Worm (Caenorhabditis elegans) whole organism, early embryonic: Measurements from ENCODE around the gene vps-24.

Experiments
- B0310.2 ChIP-seq: sonication (generic microtip); optimal IDR thresholded peaks from 2 replicates; lab custom pipeline; 2016; ENCODE audit warnings: mild to moderate bottlenecking, missing genetic modification characterization, missing compliant biosample characterization
- F13C5.2 ChIP-seq: sonication (generic microtip); optimal IDR thresholded peaks from 2 replicates; lab custom pipeline; 2017; ENCODE audit warnings: mild to moderate bottlenecking, missing genetic modification characterization, inconsistent platforms, missing compliant biosample characterization
- aly-1 ChIP-seq: sonication (generic microtip); optimal IDR thresholded peaks from 2 replicates; lab custom pipeline; 2016; ENCODE audit warnings: missing genetic modification characterization, missing compliant biosample characterization
- ama-1 ChIP-seq: fragments of 150-350 bp; optimal IDR thresholded peaks from 2 replicates; lab custom pipeline; 2014
- ceh-13 ChIP-seq: fragments of 200-800 bp; sonication (Bioruptor generic); optimal IDR thresholded peaks from 2 replicates; lab custom pipeline; 2018; ENCODE audit warnings: mild to moderate bottlenecking, missing genetic modification characterization, missing compliant biosample characterization
- ceh-36 ChIP-seq: sonication (generic microtip); optimal IDR thresholded peaks from 2 replicates; lab custom pipeline; 2016; ENCODE audit warnings: missing genetic modification characterization, inconsistent platforms, missing compliant biosample characterization
- ets-7 ChIP-seq: sonication (generic microtip); optimal IDR thresholded peaks from 2 replicates; lab custom pipeline; 2016; ENCODE audit warnings: missing genotype, missing genetic modification characterization, missing compliant biosample characterization
- flt-1 ChIP-seq: fragments of 200-800 bp; sonication (Bioruptor generic); IDR thresholded peaks from 2 replicates; pipeline ENCODE4 v1.3.6; 2022; ENCODE audit warnings: missing genetic modification characterization, missing compliant biosample characterization
- hmbx-1 ChIP-seq: sonication (generic microtip); optimal IDR thresholded peaks from 2 replicates; lab custom pipeline; 2016; ENCODE audit warnings: mild to moderate bottlenecking, missing genetic modification characterization, missing compliant biosample characterization
- hmg-4 ChIP-seq: fragments of 200-800 bp; sonication (Bioruptor generic); optimal IDR thresholded peaks from 2 replicates; lab custom pipeline; 2018; ENCODE audit warnings: mild to moderate bottlenecking, missing genetic modification characterization, missing compliant biosample characterization
- hnd-1 ChIP-seq: sonication (generic microtip); optimal IDR thresholded peaks from 2 replicates; lab custom pipeline; 2016; ENCODE audit warnings: missing genetic modification characterization, missing compliant biosample characterization
- pes-1 ChIP-seq: fragments of 200-800 bp; sonication (Bioruptor generic); IDR thresholded peaks from 2 replicates; pipeline ENCODE4 v1.3.6; 2022; ENCODE audit warnings: missing genetic modification reagents, missing genetic modification characterization, missing compliant biosample characterization
- scrt-1 ChIP-seq: fragments of 200-800 bp; sonication (Bioruptor generic); IDR thresholded peaks from 2 replicates; pipeline ENCODE4 v1.3.6; 2022; ENCODE audit warnings: missing genetic modification characterization, missing compliant biosample characterization
- sea-1 ChIP-seq: fragments of 200-800 bp; sonication (Bioruptor generic); conservative IDR thresholded peaks from 2 replicates; pipeline ENCODE4 v1.3.6; 2022; ENCODE audit warnings: missing genetic modification characterization, missing compliant biosample characterization
- tbx-11 ChIP-seq: fragments of 200-800 bp; sonication (Bioruptor generic); IDR thresholded peaks from 2 replicates; pipeline ENCODE4 v1.3.6; 2022; ENCODE audit warnings: missing genetic modification characterization, missing compliant biosample characterization
- tbx-37 ChIP-seq: fragments of 200-800 bp; sonication (Bioruptor generic); conservative IDR thresholded peaks from 2 replicates; pipeline ENCODE4 v1.3.6; 2022; ENCODE audit warnings: missing genetic modification reagents, missing genetic modification characterization, missing compliant biosample characterization
- tra-4 ChIP-seq: sonication (generic microtip); optimal IDR thresholded peaks from 2 replicates; lab custom pipeline; 2017; ENCODE audit warnings: missing genetic modification characterization, missing compliant biosample characterization

The vps-24 gene

ce11 chrII:4974448-4974951, 19.3 kb upstream of the vps-24 start:
- TF ChIP-seq hmg-4 (GFP tag; lab: Kevin White, UChicago) (no peak), ama-1 (lab: Kevin White, UChicago) (no peak), B0310.2 (tag; lab: Kevin White, UChicago) (no peak), ceh-13 (GFP tag; lab: Kevin White, UChicago) (no peak), pes-1 (GFP tag; lab: Robert Waterston, UW) (no peak), scrt-1 (GFP tag; lab: Robert Waterston, UW) (no peak), hmbx-1 (no peak)

DNA sequence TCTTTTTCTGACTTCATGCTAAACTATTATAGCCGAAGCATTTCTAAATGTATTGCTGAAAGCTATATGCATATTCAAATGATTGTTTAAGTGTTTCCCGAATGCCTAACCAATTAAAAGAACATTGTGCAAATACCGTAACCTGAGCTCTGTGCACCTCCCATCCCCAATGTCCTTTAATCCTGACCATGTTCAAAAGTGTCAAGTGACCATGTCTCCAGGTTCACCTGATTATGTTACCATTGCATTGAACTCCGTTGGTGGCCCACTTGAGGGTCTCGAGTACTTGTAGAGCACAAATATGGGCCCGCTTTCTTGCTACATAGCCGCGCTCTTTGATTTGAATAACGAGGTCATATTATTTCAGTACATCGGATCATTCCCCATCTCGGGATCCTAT, 18.5 kb upstream of the vps-24 start:
- no peak for TF ChIP-seq sea-1 (GFP tag; lab: Robert Waterston, UW)
- no peak for TF ChIP-seq aly-1 (tag; lab: Kevin White, UChicago)
- no peak for TF ChIP-seq scrt-1 (GFP tag; lab: Robert Waterston, UW)
- no peak for TF ChIP-seq flt-1
- TF ChIP-seq ets-7 (tag; lab: Kevin White, UChicago): no peak
- TF ChIP-seq tbx-37 (GFP tag; lab: Robert Waterston, UW): no peak
- TF ChIP-seq pes-1 (GFP tag; lab: Robert Waterston, UW): no peak
- no peak for TF ChIP-seq F13C5.2
- no peak for TF ChIP-seq tbx-11 (GFP tag; lab: Robert Waterston, UW)
- no peak for TF ChIP-seq hmbx-1
- no peak for TF ChIP-seq tra-4 (tag; lab: Kevin White, UChicago)
- no peak for TF ChIP-seq ceh-13 (GFP tag; lab: Kevin White, UChicago)
- TF ChIP-seq hmg-4 (GFP tag; lab: Kevin White, UChicago): no peak

ce11 chrII:4981682-4982404, 12.0 kb upstream of the vps-24 start:
- TF ChIP-seq hmg-4 (GFP tag; lab: Kevin White, UChicago) (no peak), B0310.2 (tag; lab: Kevin White, UChicago) (no peak), ceh-13 (GFP tag; lab: Kevin White, UChicago) (no peak), ama-1 (lab: Kevin White, UChicago) (no peak), tra-4 (tag; lab: Kevin White, UChicago) (no peak), pes-1 (GFP tag; lab: Robert Waterston, UW) (no peak), flt-1 (no peak), tbx-11 (GFP tag; lab: Robert Waterston, UW) (no peak), ceh-36 (tag; lab: Kevin White, UChicago) (no peak), scrt-1 (GFP tag; lab: Robert Waterston, UW) (no peak)

ce11 chrII:4984151-4984550, 9.6 kb upstream of the vps-24 start:
- TF ChIP-seq ama-1 (lab: Kevin White, UChicago) (no peak), tra-4 (tag; lab: Kevin White, UChicago) (no peak), hmbx-1 (no peak), ceh-13 (GFP tag; lab: Kevin White, UChicago) (no peak), scrt-1 (GFP tag; lab: Robert Waterston, UW) (no peak), pes-1 (GFP tag; lab: Robert Waterston, UW) (no peak), B0310.2 (tag; lab: Kevin White, UChicago) (no peak), sea-1 (GFP tag; lab: Robert Waterston, UW) (no peak), ceh-36 (tag; lab: Kevin White, UChicago) (no peak), tbx-11 (GFP tag; lab: Robert Waterston, UW) (no peak), hnd-1 (no peak), hmg-4 (GFP tag; lab: Kevin White, UChicago) (no peak), aly-1 (tag; lab: Kevin White, UChicago) (no peak)

ce11 chrII:4985961-4986503, 7.8 kb upstream of the vps-24 start:
- TF ChIP-seq ceh-36 (tag; lab: Kevin White, UChicago): no peak
- no peak for TF ChIP-seq B0310.2 (tag; lab: Kevin White, UChicago)
- TF ChIP-seq ama-1 (lab: Kevin White, UChicago): no peak
- no peak for TF ChIP-seq pes-1 (GFP tag; lab: Robert Waterston, UW)
- TF ChIP-seq hmg-4 (GFP tag; lab: Kevin White, UChicago): no peak
- no peak for TF ChIP-seq scrt-1 (GFP tag; lab: Robert Waterston, UW)
- TF ChIP-seq aly-1 (tag; lab: Kevin White, UChicago): no peak
- no peak for TF ChIP-seq F13C5.2
- TF ChIP-seq tra-4 (tag; lab: Kevin White, UChicago): no peak
- no peak for TF ChIP-seq flt-1
- no peak for TF ChIP-seq ets-7 (tag; lab: Kevin White, UChicago)
- TF ChIP-seq hnd-1: no peak
- no peak for TF ChIP-seq tbx-11 (GFP tag; lab: Robert Waterston, UW)
- TF ChIP-seq tbx-37 (GFP tag; lab: Robert Waterston, UW): no peak
- no peak for TF ChIP-seq hmbx-1

- TF ChIP-seq ceh-36 (tag; lab: Kevin White, UChicago) (peak; percentile 30), B0310.2 (tag; lab: Kevin White, UChicago) (no peak)
Observed at ce11 chrII:4986664-4987063, 7.1 kb upstream of the vps-24 start.

DNA sequence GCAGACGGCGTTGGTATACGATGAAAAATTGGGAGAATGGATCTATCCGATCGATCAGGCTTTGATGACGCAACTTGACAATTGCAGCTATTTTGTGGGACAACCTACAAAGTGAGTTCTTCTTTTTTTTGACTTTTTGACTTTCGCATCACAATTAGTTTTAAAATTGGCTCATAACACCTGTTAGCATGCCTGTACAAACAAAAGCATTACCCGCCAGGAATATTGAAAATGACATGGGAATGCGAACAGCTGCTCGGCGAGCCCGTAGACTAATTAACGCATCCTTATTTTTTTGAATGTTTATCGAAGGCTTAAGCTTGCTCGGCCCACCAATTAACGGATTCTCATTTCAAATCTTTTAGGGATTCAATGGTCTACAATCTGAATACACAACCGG, 6.5 kb upstream of the vps-24 start:
- TF ChIP-seq F13C5.2: no peak
- TF ChIP-seq ama-1 (lab: Kevin White, UChicago): no peak
- no peak for TF ChIP-seq tbx-37 (GFP tag; lab: Robert Waterston, UW)
- no peak for TF ChIP-seq scrt-1 (GFP tag; lab: Robert Waterston, UW)
- no peak for TF ChIP-seq tra-4 (tag; lab: Kevin White, UChicago)
- no peak for TF ChIP-seq flt-1
- no peak for TF ChIP-seq sea-1 (GFP tag; lab: Robert Waterston, UW)
- TF ChIP-seq ets-7 (tag; lab: Kevin White, UChicago): no peak
- TF ChIP-seq hmbx-1: no peak
- no peak for TF ChIP-seq hmg-4 (GFP tag; lab: Kevin White, UChicago)
- TF ChIP-seq tbx-11 (GFP tag; lab: Robert Waterston, UW): no peak
- no peak for TF ChIP-seq ceh-36 (tag; lab: Kevin White, UChicago)
- TF ChIP-seq aly-1 (tag; lab: Kevin White, UChicago): no peak
- no peak for TF ChIP-seq B0310.2 (tag; lab: Kevin White, UChicago)
- TF ChIP-seq pes-1 (GFP tag; lab: Robert Waterston, UW): no peak
- TF ChIP-seq hnd-1: no peak
